Worm (Caenorhabditis elegans): ENCODE measurements around the gene rpt-3.

Gene rpt-3

ce11 chrIII:6453665-6454064, 35.9 kb upstream of the rpt-3 start (continued):
- no peak for TF ChIP-seq ztf-7 (tag; optimal IDR thresholded peaks at IDR 0.05)
- no peak for TF ChIP-seq F49E8.2 (tag; optimal IDR thresholded peaks at IDR 0.05; ENCODE audit: borderline replicate concordance)
- TF ChIP-seq snpc-1.2 (GFP tag; IDR thresholded peaks at IDR 0.05) = no peak
- no peak for TF ChIP-seq ceh-44 (GFP tag; IDR thresholded peaks at IDR 0.05)
- TF ChIP-seq nhr-28 (tag; optimal IDR thresholded peaks at IDR 0.05) = peak; percentile 80
- TF ChIP-seq nhr-42 (GFP tag; IDR thresholded peaks at IDR 0.05) = 0 out of 2 replicates have a peak, but pooled peaks have one; percentile 11
- TF ChIP-seq hmg-1.1 (GFP tag; IDR thresholded peaks at IDR 0.05) = peak; percentile 78
- TF ChIP-seq nhr-41 (GFP tag; IDR thresholded peaks at IDR 0.05) = no peak
- peak; percentile 88 for TF ChIP-seq nhr-6 (tag; optimal IDR thresholded peaks at IDR 0.05)
- TF ChIP-seq lim-7 (GFP tag; IDR thresholded peaks at IDR 0.05) = no peak
- no peak for TF ChIP-seq ZK546.5 (tag; optimal IDR thresholded peaks at IDR 0.05)
- peak; percentile 71 for TF ChIP-seq mxl-3 (GFP tag; optimal IDR thresholded peaks at IDR 0.05)
- TF ChIP-seq unc-62 (GFP tag; optimal IDR thresholded peaks at IDR 0.05 in 1 of 2) = peak in 1 of 2 experiments; percentile 65
- TF ChIP-seq unc-62 (tag; optimal IDR thresholded peaks at IDR 0.05) = no peak
- TF ChIP-seq aly-2 (tag; optimal IDR thresholded peaks at IDR 0.05) = no peak
- TF ChIP-seq D1046.2 (GFP tag; IDR thresholded peaks at IDR 0.05) = no peak
- TF ChIP-seq tra-1 (GFP tag; IDR thresholded peaks at IDR 0.05) = peak; percentile 43; the same call in 1 of the 2 replicates
- TF ChIP-seq unc-39 (tag; optimal IDR thresholded peaks at IDR 0.05) = no peak
- TF ChIP-seq set-16 (GFP tag; IDR thresholded peaks at IDR 0.05) = peak; percentile 21; the same call in 1 of the 2 replicates
- no peak for TF ChIP-seq zip-11 (GFP tag; IDR thresholded peaks at IDR 0.05)
- no peak for TF ChIP-seq mxl-2 (GFP tag; conservative IDR thresholded peaks at IDR 0.05)
- peak; percentile 39 for TF ChIP-seq zip-2 (tag; optimal IDR thresholded peaks at IDR 0.05)
- peak; percentile 91 for TF ChIP-seq dve-1 (tag; optimal IDR thresholded peaks at IDR 0.05; ENCODE audit: insufficient read depth)
- TF ChIP-seq lin-13 (GFP tag; optimal IDR thresholded peaks at IDR 0.05) = peak; percentile 73
- TF ChIP-seq mes-2 (tag; optimal IDR thresholded peaks at IDR 0.05; ENCODE audit: poor library complexity, severe bottlenecking) = peak; percentile 93
- no peak for TF ChIP-seq spr-3 (GFP tag; optimal IDR thresholded peaks at IDR 0.05)
- no peak for TF ChIP-seq F10B5.3 (tag; optimal IDR thresholded peaks at IDR 0.05)
- no peak for TF ChIP-seq Y5F2A.4 (GFP tag; optimal IDR thresholded peaks at IDR 0.05)
- TF ChIP-seq lir-3 (tag; optimal IDR thresholded peaks at IDR 0.05) = no peak
- no peak for TF ChIP-seq gei-8 (GFP tag; optimal IDR thresholded peaks at IDR 0.05)
- no peak for TF ChIP-seq ZK337.2 (GFP tag; IDR thresholded peaks at IDR 0.05)
- TF ChIP-seq hlh-11 (tag; optimal IDR thresholded peaks at IDR 0.05) = peak; percentile 82
- peak in 1 of 2 experiments; percentile 88 for TF ChIP-seq hif-1 (tag; optimal IDR thresholded peaks at IDR 0.05)
- peak; percentile 95 for TF ChIP-seq mep-1 (tag; optimal IDR thresholded peaks at IDR 0.05)
- TF ChIP-seq php-3 (GFP tag; IDR thresholded peaks at IDR 0.05) = no peak
- TF ChIP-seq ceh-32 (tag; optimal IDR thresholded peaks at IDR 0.05; ENCODE audit: poor library complexity) = no peak
- no peak for TF ChIP-seq dmd-9 (GFP tag; IDR thresholded peaks at IDR 0.05)
- TF ChIP-seq nhr-76 (tag; optimal IDR thresholded peaks at IDR 0.05) = no peak
- no peak for TF ChIP-seq egl-43 (GFP tag; IDR thresholded peaks at IDR 0.05)
- peak; percentile 34 for TF ChIP-seq nhr-48 (tag; optimal IDR thresholded peaks at IDR 0.05)
- no peak for TF ChIP-seq R02D3.7 (tag; optimal IDR thresholded peaks at IDR 0.05)
- no peak for TF ChIP-seq daf-19 (GFP tag; conservative IDR thresholded peaks at IDR 0.05)
- TF ChIP-seq pha-4 (GFP tag; IDR thresholded peaks at IDR 0.05) = peak; percentile 52; the same call in 1 of the 2 replicates
- TF ChIP-seq pha-4 (tag; optimal IDR thresholded peaks at IDR 0.05) = no peak
- peak; percentile 5 for TF ChIP-seq jun-1 (tag; optimal IDR thresholded peaks at IDR 0.05)
- no peak for TF ChIP-seq sdz-12 (GFP tag; optimal IDR thresholded peaks at IDR 0.05)
- TF ChIP-seq skn-1 (tag; optimal IDR thresholded peaks at IDR 0.05) = no peak
- peak; percentile 27 for TF ChIP-seq pqm-1 (tag; optimal IDR thresholded peaks at IDR 0.05)
- no peak for TF ChIP-seq madf-5 (GFP tag; IDR thresholded peaks at IDR 0.05)
- no peak for TF ChIP-seq F37D6.2 (tag; optimal IDR thresholded peaks at IDR 0.05)
- TF ChIP-seq ama-1 (optimal IDR thresholded peaks at IDR 0.05) = peak; percentile 38
